Worm (Caenorhabditis elegans) whole organism, L4/young adult: Measurements from ENCODE around the gene R09E10.8.

ENCODE experiments used
- W03F9.2 ChIP-seq: fragments of 150-350 bp; optimal IDR thresholded peaks from 2 replicates; lab custom pipeline; 2014; ENCODE audit warnings: missing biosample characterization, missing genetic modification characterization
- dao-5 ChIP-seq: sonication (generic microtip); optimal IDR thresholded peaks from 2 replicates; lab custom pipeline; 2016; ENCODE audit warnings: missing genotype, missing genetic modification characterization, moderate library complexity, missing compliant biosample characterization

DNA sequence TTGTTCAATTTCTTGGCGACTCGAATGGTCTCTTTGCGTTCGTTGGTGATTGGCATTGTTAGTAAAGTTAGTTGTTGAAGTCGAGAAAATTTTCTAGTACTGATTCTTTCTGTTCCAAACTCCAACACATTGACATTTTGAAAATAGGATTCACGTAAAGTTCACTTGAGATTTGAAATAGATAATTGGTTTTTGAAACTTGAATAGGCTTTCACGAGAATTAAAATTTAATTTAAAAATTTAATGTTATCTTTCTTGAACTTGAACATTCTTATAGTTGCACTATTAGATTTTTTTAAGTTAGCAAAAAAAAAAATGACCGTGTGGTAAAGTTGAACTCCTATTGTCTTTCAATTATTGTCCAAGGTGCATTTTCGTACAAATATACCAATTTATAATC lies 16.2 kb downstream of the R09E10.8 start, which contains the start of gene R09E10.6:
- TF ChIP-seq dao-5 = no peak
- TF ChIP-seq W03F9.2 = no peak
